Worm (Caenorhabditis elegans) whole organism, late embryonic: ENCODE data around the gene T06C10.3.

Source experiments
- F13H6.1 ChIP-seq: sonication (generic microtip); optimal IDR thresholded peaks from 2 replicates; lab custom pipeline; 2016; ENCODE audit warnings: missing genetic modification characterization, missing compliant biosample characterization
- K09A11.1 ChIP-seq: sonication (generic microtip); optimal IDR thresholded peaks from 2 replicates; lab custom pipeline; 2017; ENCODE audit warnings: antibody characterized with exemption, mild to moderate bottlenecking, missing genetic modification characterization, missing compliant biosample characterization; ENCODE audit not compliant: insufficient read depth
- T23F11.4 ChIP-seq: fragments of 200-800 bp; sonication (Bioruptor generic); optimal IDR thresholded peaks from 2 replicates; lab custom pipeline; 2018; ENCODE audit warnings: mild to moderate bottlenecking, missing genetic modification characterization, missing compliant biosample characterization
- ahr-1 ChIP-seq: sonication (generic microtip); optimal IDR thresholded peaks from 2 replicates; lab custom pipeline; 2016; ENCODE audit warnings: missing genetic modification characterization, missing compliant biosample characterization
- ceh-14 ChIP-seq: sonication (generic microtip); optimal IDR thresholded peaks from 2 replicates; lab custom pipeline; 2016; ENCODE audit warnings: missing genotype, missing genetic modification characterization, missing compliant biosample characterization
- ceh-18 ChIP-seq: sonication (generic microtip); optimal IDR thresholded peaks from 2 replicates; lab custom pipeline; 2016; ENCODE audit warnings: missing genetic modification characterization, missing compliant biosample characterization
- ceh-19 ChIP-seq: fragments of 200-800 bp; sonication (Bioruptor generic); optimal IDR thresholded peaks from 2 replicates; lab custom pipeline; 2018; ENCODE audit warnings: mild to moderate bottlenecking, missing genetic modification characterization, missing compliant biosample characterization
- ceh-2 ChIP-seq: sonication (generic microtip); optimal IDR thresholded peaks from 2 replicates; lab custom pipeline; 2016; ENCODE audit warnings: missing genotype, missing genetic modification characterization, missing compliant biosample characterization
- ceh-22 ChIP-seq: sonication (generic microtip); optimal IDR thresholded peaks from 2 replicates; lab custom pipeline; 2017; ENCODE audit warnings: missing biosample characterization, missing genetic modification characterization
- ceh-24 ChIP-seq: sonication (generic microtip); optimal IDR thresholded peaks from 2 replicates; lab custom pipeline; 2016; ENCODE audit warnings: mild to moderate bottlenecking, missing genetic modification characterization, missing compliant biosample characterization
- ceh-30 ChIP-seq: fragments of 150-350 bp; optimal IDR thresholded peaks from 2 replicates; lab custom pipeline; 2014; ENCODE audit warnings: missing biosample characterization, missing genetic modification characterization
- ceh-31 ChIP-seq: sonication (generic microtip); optimal IDR thresholded peaks from 2 replicates; lab custom pipeline; 2016; ENCODE audit warnings: missing genetic modification characterization, missing compliant biosample characterization
- ceh-34 ChIP-seq: sonication (generic microtip); optimal IDR thresholded peaks from 2 replicates; lab custom pipeline; 2016; ENCODE audit warnings: mild to moderate bottlenecking, missing genetic modification characterization, missing compliant biosample characterization
- ceh-48 ChIP-seq: sonication (generic microtip); optimal IDR thresholded peaks from 2 replicates; lab custom pipeline; 2016; ENCODE audit warnings: missing genetic modification characterization, inconsistent platforms, missing compliant biosample characterization
- ceh-6 ChIP-seq: fragments of 200-800 bp; sonication (Bioruptor generic); optimal IDR thresholded peaks from 2 replicates; lab custom pipeline; 2018; ENCODE audit warnings: mild to moderate bottlenecking, missing genetic modification characterization, missing compliant biosample characterization
- dmd-4 ChIP-seq: sonication (generic microtip); optimal IDR thresholded peaks from 2 replicates; lab custom pipeline; 2016; ENCODE audit warnings: borderline replicate concordance, missing genetic modification characterization, missing compliant biosample characterization
- dve-1 ChIP-seq: sonication (generic microtip); optimal IDR thresholded peaks from 2 replicates; lab custom pipeline; 2017; ENCODE audit warnings: antibody characterized with exemption, mild to moderate bottlenecking, missing genetic modification characterization, missing compliant biosample characterization
- elt-2 ChIP-seq: sonication (generic microtip); optimal IDR thresholded peaks from 2 replicates; lab custom pipeline; 2016; ENCODE audit warnings: missing genetic modification reagents, missing genetic modification characterization, missing compliant biosample characterization
- ets-4 ChIP-seq: sonication (generic microtip); optimal IDR thresholded peaks from 2 replicates; lab custom pipeline; 2016; ENCODE audit warnings: missing genetic modification characterization, missing compliant biosample characterization
- eyg-1 ChIP-seq: sonication (generic microtip); optimal IDR thresholded peaks from 2 replicates; lab custom pipeline; 2016; ENCODE audit warnings: missing genotype, missing genetic modification characterization, missing compliant biosample characterization
- fkh-10 ChIP-seq: fragments of 150-350 bp; optimal IDR thresholded peaks from 2 replicates; lab custom pipeline; 2014; ENCODE audit warnings: missing biosample characterization, missing genetic modification reagents, missing genetic modification characterization
- fkh-6 ChIP-seq: sonication (generic microtip); optimal IDR thresholded peaks from 2 replicates; lab custom pipeline; 2016; ENCODE audit warnings: missing genetic modification characterization, missing compliant biosample characterization
- gmeb-2 ChIP-seq: sonication (generic microtip); optimal IDR thresholded peaks from 2 replicates; lab custom pipeline; 2016; ENCODE audit warnings: missing genetic modification characterization, inconsistent platforms, missing compliant biosample characterization
- hlh-15 ChIP-seq: sonication (generic microtip); optimal IDR thresholded peaks from 2 replicates; lab custom pipeline; 2016; ENCODE audit warnings: missing genetic modification characterization, missing compliant biosample characterization
- hlh-30 ChIP-seq: sonication (generic microtip); optimal IDR thresholded peaks from 2 replicates; lab custom pipeline; 2017; ENCODE audit warnings: antibody characterized with exemption, missing genetic modification characterization, missing compliant biosample characterization; ENCODE audit not compliant: insufficient read depth
- hlh-6 ChIP-seq: sonication (generic microtip); optimal IDR thresholded peaks from 2 replicates; lab custom pipeline; 2016; ENCODE audit warnings: missing genotype, missing genetic modification characterization, missing compliant biosample characterization
- hlh-8 ChIP-seq: sonication (generic microtip); optimal IDR thresholded peaks from 2 replicates; lab custom pipeline; 2016; ENCODE audit warnings: missing genotype, missing genetic modification characterization, missing compliant biosample characterization
- lim-6 ChIP-seq: sonication (generic microtip); optimal IDR thresholded peaks from 2 replicates; lab custom pipeline; 2016; ENCODE audit warnings: missing genetic modification characterization, missing compliant biosample characterization
- lin-11 ChIP-seq: fragments of 200-800 bp; sonication (Bioruptor generic); optimal IDR thresholded peaks from 2 replicates; lab custom pipeline; 2018; ENCODE audit warnings: mild to moderate bottlenecking, missing genetic modification characterization, missing compliant biosample characterization
- nfya-1 ChIP-seq: sonication (generic microtip); optimal IDR thresholded peaks from 2 replicates; lab custom pipeline; 2017; ENCODE audit warnings: missing genetic modification characterization, mild to moderate bottlenecking, missing compliant biosample characterization, antibody characterized with exemption, moderate library complexity
- nhr-11 ChIP-seq: fragments of 150-350 bp; optimal IDR thresholded peaks from 2 replicates; lab custom pipeline; 2014; ENCODE audit warnings: missing biosample characterization, missing genetic modification characterization
- nhr-232 ChIP-seq: sonication (generic microtip); optimal IDR thresholded peaks from 2 replicates; lab custom pipeline; 2016; ENCODE audit warnings: missing genetic modification characterization, missing compliant biosample characterization
- pat-9 ChIP-seq: fragments of 200-800 bp; sonication (Bioruptor generic); optimal IDR thresholded peaks from 2 replicates; lab custom pipeline; 2018; ENCODE audit warnings: mild to moderate bottlenecking, missing genetic modification characterization, moderate library complexity, missing compliant biosample characterization
- pax-1 ChIP-seq: fragments of 150-350 bp; optimal IDR thresholded peaks from 2 replicates; lab custom pipeline; 2014; ENCODE audit warnings: missing biosample characterization, missing genetic modification characterization
- pha-2 ChIP-seq: sonication (generic microtip); optimal IDR thresholded peaks from 2 replicates; lab custom pipeline; 2017; ENCODE audit warnings: mild to moderate bottlenecking, missing genetic modification characterization, missing compliant biosample characterization
- pha-4 ChIP-seq: fragments of 150-350 bp; optimal IDR thresholded peaks from 2 replicates; lab custom pipeline; 2018; ENCODE audit warnings: missing biosample characterization, missing genetic modification reagents, missing genetic modification characterization
- pros-1 ChIP-seq: fragments of 150-350 bp; optimal IDR thresholded peaks from 2 replicates; lab custom pipeline; 2014; ENCODE audit warnings: missing biosample characterization, missing genetic modification reagents, missing genetic modification characterization
- ref-2 ChIP-seq: sonication (generic microtip); optimal IDR thresholded peaks from 2 replicates; lab custom pipeline; 2016; ENCODE audit warnings: missing genetic modification characterization, missing compliant biosample characterization
- rnt-1 ChIP-seq: sonication (generic microtip); optimal IDR thresholded peaks from 2 replicates; lab custom pipeline; 2016; ENCODE audit warnings: missing genetic modification characterization, missing compliant biosample characterization
- sdc-2 ChIP-seq: sonication (generic microtip); optimal IDR thresholded peaks from 2 replicates; lab custom pipeline; 2016; ENCODE audit warnings: missing genotype, missing genetic modification characterization, missing compliant biosample characterization
- sox-2 ChIP-seq: fragments of 200-800 bp; sonication (Bioruptor generic); IDR thresholded peaks from 2 replicates; pipeline ENCODE4 v1.3.6; 2022; ENCODE audit warnings: missing genetic modification reagents, missing genetic modification characterization, missing compliant biosample characterization
- sox-4 ChIP-seq: sonication (generic microtip); optimal IDR thresholded peaks from 2 replicates; lab custom pipeline; 2017; ENCODE audit warnings: mild to moderate bottlenecking, missing genetic modification characterization, inconsistent platforms, missing compliant biosample characterization
- syd-9 ChIP-seq: sonication (generic microtip); optimal IDR thresholded peaks from 2 replicates; lab custom pipeline; 2016; ENCODE audit warnings: mild to moderate bottlenecking, missing genetic modification characterization, moderate library complexity, missing compliant biosample characterization

The T06C10.3 gene

DNA sequence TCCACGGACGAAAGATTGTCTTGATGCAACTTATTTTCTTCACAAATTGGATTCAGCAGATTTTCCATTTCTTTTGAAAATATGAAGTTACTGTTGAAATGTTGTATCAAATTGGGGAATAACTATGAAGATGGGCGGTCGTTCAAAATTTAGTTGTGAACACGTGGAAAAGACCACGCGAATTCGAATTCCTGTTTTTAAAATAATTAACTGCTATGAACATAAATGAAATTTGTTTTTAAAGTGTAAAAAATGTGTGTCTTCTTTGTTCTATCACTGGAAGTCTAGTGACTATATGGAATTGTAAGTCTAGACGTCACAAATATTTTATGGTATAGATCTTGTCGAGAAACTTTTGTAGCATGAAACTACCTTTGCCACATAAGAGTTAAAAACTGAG is 32.1 kb upstream of the T06C10.3 start, which contains the start of gene C06A6.7:
C06A6.7 (minus strand) TSS at position 101 of the 400 bp plus-strand sequence.
- TF ChIP-seq hlh-6 (tag; lab: Kevin White, UChicago), result no peak
- no peak for TF ChIP-seq ceh-48
- no peak for TF ChIP-seq ceh-34
- TF ChIP-seq ref-2, result no peak
- TF ChIP-seq ceh-19 (GFP tag; lab: Kevin White, UChicago), result no peak
- no peak for TF ChIP-seq lin-11 (tag; lab: Kevin White, UChicago)
- no peak for TF ChIP-seq ahr-1 (tag; lab: Kevin White, UChicago)
- no peak for TF ChIP-seq sdc-2 (tag; lab: Kevin White, UChicago)
- no peak for TF ChIP-seq dve-1 (tag; lab: Kevin White, UChicago)
- TF ChIP-seq fkh-10 (GFP tag; lab: Kevin White, UChicago), result no peak
- no peak for TF ChIP-seq ceh-18 (tag; lab: Kevin White, UChicago)
- TF ChIP-seq syd-9 (tag; lab: Kevin White, UChicago), result no peak
- no peak for TF ChIP-seq eyg-1 (tag; lab: Kevin White, UChicago)
- no peak for TF ChIP-seq T23F11.4

DNA sequence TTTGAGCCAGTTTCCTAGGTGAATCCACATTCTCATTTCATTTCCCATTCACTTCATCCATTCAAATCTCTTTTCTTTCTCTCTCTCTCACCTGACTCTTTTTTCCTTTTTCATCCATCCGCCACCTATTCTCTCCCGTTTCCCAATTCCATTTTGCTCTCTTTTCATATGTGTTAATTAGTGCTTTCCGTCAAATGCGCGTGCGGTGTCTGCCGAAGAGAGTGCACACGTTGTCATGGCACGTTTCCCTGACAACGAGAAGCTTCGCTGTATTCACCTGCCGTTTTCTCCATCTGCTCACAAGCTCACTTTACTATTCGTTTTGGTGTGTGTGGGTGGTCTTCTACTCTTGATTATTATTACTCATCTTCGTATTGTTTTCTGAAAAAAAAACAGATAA is 30.6 kb upstream of the T06C10.3 start:
- TF ChIP-seq hlh-8 (tag; lab: Kevin White, UChicago) (no peak), ceh-14 (tag; lab: Kevin White, UChicago) (peak; percentile 65), ceh-31 (peak; percentile 33), ceh-2 (tag; lab: Kevin White, UChicago) (no peak), pha-4 (tag; lab: Kevin White, UChicago) (no peak), ceh-34 (no peak)

DNA sequence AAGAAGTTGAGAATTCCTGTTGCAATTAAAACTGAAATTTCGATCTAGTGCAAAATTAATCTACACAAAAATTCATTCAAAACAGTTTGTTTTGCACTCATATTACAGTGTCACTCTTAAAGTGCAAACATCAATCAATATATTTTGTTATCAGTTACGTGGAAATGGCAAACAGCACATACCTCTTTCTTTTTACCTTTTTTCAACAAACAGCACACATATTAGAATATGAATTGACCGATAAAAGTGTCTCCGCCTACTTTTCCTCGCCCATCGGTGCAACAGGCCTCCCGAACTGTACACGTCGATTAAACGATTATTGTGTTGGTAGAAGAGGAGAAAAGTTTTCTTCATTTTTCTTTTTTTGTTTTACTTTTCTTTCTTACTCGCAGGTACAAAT is 29.3 kb upstream of the T06C10.3 start:
- TF ChIP-seq eyg-1 (tag; lab: Kevin White, UChicago) (no peak), elt-2 (tag; lab: Kevin White, UChicago) (peak; percentile 42)

DNA sequence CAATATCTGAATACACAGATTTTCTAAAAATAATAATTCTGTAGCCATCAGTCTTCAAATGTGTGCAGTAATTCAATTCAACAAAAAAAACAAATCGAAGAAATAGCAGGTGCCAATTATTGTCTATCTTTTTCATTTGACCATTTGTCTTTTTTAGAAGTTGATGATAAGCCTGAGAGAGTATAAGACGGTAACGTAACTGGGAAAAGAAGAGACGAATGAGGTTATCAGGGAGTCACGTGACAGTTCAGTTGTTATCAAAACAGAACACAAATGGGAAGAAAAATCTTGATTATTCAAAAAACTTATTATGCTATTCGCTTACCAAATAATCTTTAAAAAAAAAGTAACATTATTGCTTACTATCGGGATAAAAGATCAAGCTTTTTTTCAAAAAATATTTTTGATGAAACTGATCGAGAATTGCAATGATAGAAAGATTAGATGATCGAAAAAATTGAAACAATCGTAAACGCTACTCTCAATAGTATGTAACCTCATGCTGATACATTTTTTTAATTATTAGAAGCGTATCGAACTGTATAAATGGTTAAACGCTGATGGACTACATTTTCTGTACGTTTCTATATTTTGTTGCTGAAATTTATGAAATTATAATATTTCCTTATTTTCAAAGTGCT is 26.1 kb upstream of the T06C10.3 start:
- TF ChIP-seq pha-2 (tag; lab: Kevin White, UChicago) (no peak), pha-4 (tag; lab: Kevin White, UChicago) (no peak), lim-6 (tag; lab: Kevin White, UChicago) (no peak), ceh-24 (no peak), hlh-30 (peak; percentile 17), ceh-6 (no peak), ceh-14 (tag; lab: Kevin White, UChicago) (no peak), sox-4 (no peak), pat-9 (tag; lab: Kevin White, UChicago) (no peak), nhr-11 (no peak), gmeb-2 (tag; lab: Kevin White, UChicago) (no peak), elt-2 (tag; lab: Kevin White, UChicago) (peak; percentile 8)

DNA sequence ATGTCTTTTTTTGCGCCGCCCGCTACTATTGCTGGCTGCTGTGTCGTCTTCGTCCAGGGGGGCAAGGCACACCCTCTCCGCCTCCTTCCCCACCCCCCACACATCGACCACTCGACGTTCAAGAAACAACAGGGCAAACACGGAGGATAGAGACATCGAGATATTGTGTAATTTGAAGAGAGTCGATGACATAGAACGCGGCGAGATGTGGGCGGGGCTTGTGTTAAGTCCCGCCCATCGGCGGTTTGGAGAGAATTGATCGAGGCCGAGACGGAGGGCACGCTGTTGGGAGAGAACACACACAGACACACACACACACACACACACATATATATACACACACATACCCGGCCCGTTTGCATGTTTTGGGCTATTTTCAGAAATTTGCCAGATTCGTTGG is 25.0 kb upstream of the T06C10.3 start:
- TF ChIP-seq F13H6.1 (tag; lab: Kevin White, UChicago) (peak; percentile 59), ceh-30 (tag; lab: Kevin White, UChicago) (peak; percentile 1), fkh-6 (tag; lab: Kevin White, UChicago) (peak; percentile 34), sdc-2 (tag; lab: Kevin White, UChicago) (peak; percentile 43), eyg-1 (tag; lab: Kevin White, UChicago) (no peak), K09A11.1 (tag; lab: Kevin White, UChicago) (no peak), pros-1 (peak; percentile 67), ceh-19 (GFP tag; lab: Kevin White, UChicago) (peak; percentile 74), ceh-14 (tag; lab: Kevin White, UChicago) (peak; percentile 44), ets-4 (peak; percentile 2), rnt-1 (tag; lab: Kevin White, UChicago) (peak; percentile 74), pha-4 (tag; lab: Kevin White, UChicago) (no peak), ceh-18 (tag; lab: Kevin White, UChicago) (peak; percentile 84), ceh-48 (peak; percentile 42), pat-9 (tag; lab: Kevin White, UChicago) (peak; percentile 4), sox-2 (GFP tag; lab: Robert Waterston, UW) (no peak; the same call in 1 of the 2 replicates), lin-11 (tag; lab: Kevin White, UChicago) (no peak), gmeb-2 (tag; lab: Kevin White, UChicago) (no peak), nfya-1 (peak; percentile 84), fkh-10 (GFP tag; lab: Kevin White, UChicago) (no peak), dmd-4 (tag; lab: Kevin White, UChicago) (peak; percentile 78), nhr-232 (tag; lab: Kevin White, UChicago) (no peak), pax-1 (tag; lab: Kevin White, UChicago) (no peak), hlh-15 (tag; lab: Kevin White, UChicago) (no peak), ceh-22 (peak; percentile 64)
